Worm (Caenorhabditis elegans) whole organism, L2 larva: Measurements from ENCODE around the gene iff-2.

Experiments used
- C34F6.9 ChIP-seq: fragments of 150-350 bp; optimal IDR thresholded peaks from 2 replicates; lab custom pipeline; 2014; ENCODE audit warnings: missing biosample characterization, missing genetic modification characterization
- F13H6.1 ChIP-seq: sonication (generic microtip); optimal IDR thresholded peaks from 2 replicates; lab custom pipeline; 2016; ENCODE audit warnings: missing genetic modification characterization, missing compliant biosample characterization
- R02D3.7 ChIP-seq: fragments of 150-350 bp; optimal IDR thresholded peaks from 2 replicates; lab custom pipeline; 2014; ENCODE audit warnings: missing biosample characterization, missing genetic modification characterization
- Y55F3AM.14 ChIP-seq: fragments of 200-800 bp; sonication (Bioruptor generic); optimal IDR thresholded peaks from 2 replicates; lab custom pipeline; 2018; ENCODE audit warnings: mild to moderate bottlenecking, missing genetic modification characterization, missing compliant biosample characterization
- ZK546.5 ChIP-seq: sonication (generic microtip); optimal IDR thresholded peaks from 2 replicates; lab custom pipeline; 2017; ENCODE audit warnings: missing biosample characterization, missing genetic modification characterization
- aly-2 ChIP-seq: fragments of 150-350 bp; optimal IDR thresholded peaks from 2 replicates; lab custom pipeline; 2014; ENCODE audit warnings: missing biosample characterization, missing genetic modification characterization
- ama-1 ChIP-seq: fragments of 150-350 bp; optimal IDR thresholded peaks from 2 replicates; lab custom pipeline; 2018; ENCODE audit warnings: inconsistent platforms
- blmp-1 ChIP-seq: sonication (generic microtip); optimal IDR thresholded peaks from 2 replicates; lab custom pipeline; 2017; ENCODE audit warnings: missing genetic modification characterization, mild to moderate bottlenecking, missing compliant biosample characterization, antibody characterized with exemption, moderate library complexity; ENCODE audit not compliant: insufficient read depth
- ceh-16 ChIP-seq: fragments of 150-350 bp; optimal IDR thresholded peaks from 2 replicates; lab custom pipeline; 2014; ENCODE audit warnings: missing biosample characterization, missing genetic modification characterization
- ceh-82 ChIP-seq: fragments of 150-350 bp; optimal IDR thresholded peaks from 2 replicates; lab custom pipeline; 2014; ENCODE audit warnings: missing biosample characterization, missing genetic modification characterization
- crh-2 ChIP-seq: sonication (generic microtip); optimal IDR thresholded peaks from 2 replicates; lab custom pipeline; 2017; ENCODE audit warnings: missing biosample characterization, missing genetic modification characterization
- dmd-4 ChIP-seq: sonication (generic microtip); optimal IDR thresholded peaks from 2 replicates; lab custom pipeline; 2017; ENCODE audit warnings: missing biosample characterization, missing genetic modification characterization
- egl-27 ChIP-seq: sonication (generic microtip); optimal IDR thresholded peaks from 3 replicates; lab custom pipeline; 2017; ENCODE audit warnings: missing biosample characterization, missing genetic modification reagents, missing genetic modification characterization
- elt-1 ChIP-seq: fragments of 150-350 bp; optimal IDR thresholded peaks from 2 replicates; lab custom pipeline; 2014; ENCODE audit warnings: missing biosample characterization, missing genetic modification characterization
- fos-1 ChIP-seq: fragments of 150-350 bp; optimal IDR thresholded peaks from 2 replicates; lab custom pipeline; 2014; ENCODE audit warnings: missing biosample characterization, missing genetic modification characterization
- gmeb-1 ChIP-seq: fragments of 150-350 bp; optimal IDR thresholded peaks from 2 replicates; lab custom pipeline; 2014; ENCODE audit warnings: missing biosample characterization, missing genetic modification characterization
- lin-11 ChIP-seq: fragments of 150-350 bp; sonication (generic microtip); optimal IDR thresholded peaks from 2 replicates; lab custom pipeline; 2014; ENCODE audit warnings: missing biosample characterization, missing genetic modification characterization, inconsistent platforms, mixed read lengths
- lin-13 ChIP-seq: fragments of 150-350 bp; optimal IDR thresholded peaks from 2 replicates; lab custom pipeline; 2014; ENCODE audit warnings: missing biosample characterization, missing genetic modification reagents, missing genetic modification characterization
- lin-39 ChIP-seq: fragments of 150-350 bp; optimal IDR thresholded peaks from 2 replicates; lab custom pipeline; 2014; ENCODE audit warnings: missing biosample characterization, missing genetic modification reagents, missing genetic modification characterization
- lsy-2 ChIP-seq, 2 experiments: fragments of 150-350 bp in 1 of 2; sonication (generic microtip) in 1 of 2; optimal IDR thresholded peaks; 2 replicates each; lab custom pipeline; 2014 to 2017; ENCODE audit warnings: missing biosample characterization in 2 of 2, missing genetic modification characterization in 2 of 2
- mab-5 ChIP-seq: fragments of 150-350 bp; optimal IDR thresholded peaks from 2 replicates; lab custom pipeline; 2014; ENCODE audit warnings: missing biosample characterization, missing genetic modification characterization
- mbf-1 ChIP-seq: sonication (generic microtip); optimal IDR thresholded peaks from 2 replicates; lab custom pipeline; 2017; ENCODE audit warnings: missing biosample characterization, missing genetic modification characterization
- mdl-1 ChIP-seq, 2 experiments: fragments of 150-350 bp in 1 of 2; sonication (generic microtip) in 1 of 2; optimal IDR thresholded peaks; 2 replicates each; lab custom pipeline; 2017; ENCODE audit warnings: missing biosample characterization in 2 of 2, missing genetic modification characterization in 2 of 2
- nhr-11 ChIP-seq: fragments of 150-350 bp; optimal IDR thresholded peaks from 2 replicates; lab custom pipeline; 2014; ENCODE audit warnings: missing biosample characterization, missing genetic modification characterization
- nhr-12 ChIP-seq: fragments of 150-350 bp; optimal IDR thresholded peaks from 2 replicates; lab custom pipeline; 2014; ENCODE audit warnings: missing biosample characterization, missing genetic modification characterization
- nhr-129 ChIP-seq: fragments of 150-350 bp; optimal IDR thresholded peaks from 2 replicates; lab custom pipeline; 2014; ENCODE audit warnings: missing biosample characterization, missing genetic modification characterization
- nhr-21 ChIP-seq: fragments of 150-350 bp; optimal IDR thresholded peaks from 2 replicates; lab custom pipeline; 2014; ENCODE audit warnings: missing biosample characterization, missing genetic modification characterization
- nhr-237 ChIP-seq: fragments of 150-350 bp; optimal IDR thresholded peaks from 2 replicates; lab custom pipeline; 2014; ENCODE audit warnings: missing biosample characterization, missing genetic modification characterization
- nhr-25 ChIP-seq: fragments of 150-350 bp; sonication (generic microtip); optimal IDR thresholded peaks from 3 replicates; lab custom pipeline; 2014; ENCODE audit warnings: missing biosample characterization, missing genetic modification characterization
- nhr-6 ChIP-seq: fragments of 150-350 bp; optimal IDR thresholded peaks from 2 replicates; lab custom pipeline; 2014; ENCODE audit warnings: missing biosample characterization, missing genetic modification characterization
- peb-1 ChIP-seq: fragments of 150-350 bp; optimal IDR thresholded peaks from 2 replicates; lab custom pipeline; 2014; ENCODE audit warnings: missing biosample characterization, missing genetic modification characterization
- sem-4 ChIP-seq: fragments of 150-350 bp; optimal IDR thresholded peaks from 2 replicates; lab custom pipeline; 2014; ENCODE audit warnings: missing biosample characterization, missing genetic modification reagents, missing genetic modification characterization
- sma-3 ChIP-seq: sonication (generic microtip); optimal IDR thresholded peaks from 2 replicates; lab custom pipeline; 2016; ENCODE audit warnings: missing genetic modification reagents, missing genetic modification characterization, missing compliant biosample characterization
- sma-9 ChIP-seq, 2 experiments: fragments of 150-350 bp in 1 of 2; sonication (generic microtip) in 1 of 2; optimal IDR thresholded peaks; 2 replicates each; lab custom pipeline; 2014 to 2016; ENCODE audit warnings: missing genetic modification characterization in 2 of 2, mild to moderate bottlenecking in 1 of 2, missing biosample characterization in 1 of 2, missing compliant biosample characterization in 1 of 2, missing genetic modification reagents in 1 of 2, moderate library complexity in 1 of 2
- snpc-4 ChIP-seq: fragments of 150-350 bp; optimal IDR thresholded peaks from 2 replicates; lab custom pipeline; 2014; ENCODE audit warnings: missing biosample characterization, missing genetic modification characterization
- unc-39 ChIP-seq: fragments of 150-350 bp; optimal IDR thresholded peaks from 2 replicates; lab custom pipeline; 2014; ENCODE audit warnings: missing biosample characterization, missing genetic modification characterization
- unc-55 ChIP-seq: fragments of 150-350 bp; sonication (generic microtip); optimal IDR thresholded peaks from 3 replicates; lab custom pipeline; 2014; ENCODE audit warnings: missing biosample characterization, missing genetic modification reagents, missing genetic modification characterization
- zag-1 ChIP-seq: fragments of 150-350 bp; optimal IDR thresholded peaks from 2 replicates; lab custom pipeline; 2014; ENCODE audit warnings: missing biosample characterization, missing genetic modification characterization
- ztf-1 ChIP-seq: fragments of 200-800 bp; sonication (Bioruptor generic); conservative IDR thresholded peaks from 2 replicates; pipeline ENCODE4 v1.3.6; 2022; ENCODE audit warnings: missing genetic modification characterization, missing compliant biosample characterization
- ztf-11 ChIP-seq: sonication (generic microtip); optimal IDR thresholded peaks from 2 replicates; lab custom pipeline; 2017; ENCODE audit warnings: missing biosample characterization, missing genetic modification characterization
- ztf-4 ChIP-seq: fragments of 150-350 bp; optimal IDR thresholded peaks from 2 replicates; lab custom pipeline; 2014; ENCODE audit warnings: missing biosample characterization, missing genetic modification characterization

Gene iff-2

DNA sequence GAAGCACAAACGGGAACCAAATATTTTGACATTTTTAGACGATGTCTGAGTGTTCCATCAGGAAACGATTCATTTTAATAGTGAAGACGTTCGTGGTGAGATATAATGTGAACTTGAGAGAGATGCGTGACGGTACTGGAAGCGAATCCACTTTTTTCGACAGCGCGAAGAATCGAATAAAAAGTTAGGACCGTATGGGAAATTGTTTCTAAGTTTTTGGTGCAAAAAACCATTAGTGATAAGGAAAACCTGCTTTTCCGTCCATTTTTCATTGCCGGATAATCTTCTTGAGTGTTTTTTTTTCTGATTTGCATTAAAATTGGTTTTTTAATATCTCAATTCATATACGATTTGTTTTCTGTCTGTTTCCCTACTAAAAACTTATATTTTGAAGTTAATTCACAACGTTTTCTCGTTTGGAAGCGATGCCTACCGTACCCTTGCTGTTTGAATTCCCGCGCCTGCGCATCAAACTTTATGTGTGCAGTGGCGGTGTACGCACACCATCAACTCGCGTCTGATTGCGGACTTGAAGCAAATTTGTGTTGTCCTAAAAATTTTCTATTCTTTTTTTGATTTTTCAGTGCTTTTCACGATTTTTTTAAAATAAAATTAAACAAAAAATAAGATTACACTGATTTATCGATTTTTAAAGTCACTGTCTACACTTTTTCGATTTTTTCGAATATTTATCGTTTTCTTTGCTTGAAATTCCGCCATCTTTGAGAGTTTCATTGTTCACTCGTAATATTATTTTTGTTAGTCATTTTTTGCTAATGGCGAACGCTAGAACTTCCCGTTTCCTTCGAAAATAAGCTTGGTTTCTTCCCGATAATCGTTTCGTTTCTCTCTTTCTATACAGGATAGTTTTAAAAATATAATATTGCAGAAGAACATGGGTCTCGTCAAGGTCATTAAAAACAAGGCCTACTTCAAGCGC, 8.1 kb upstream of the iff-2 start, which contains the start of the genes col-38 and rpl-5:
TSS of gene col-38 (minus strand) at position 51 of the 940 bp plus-strand sequence.
TSS of gene rpl-5 (plus strand) at position 890 of the 940 bp plus-strand sequence.
- TF ChIP-seq lin-13 (GFP tag; lab: Kevin White, UChicago) (peak; percentile 88), mdl-1 (tag; optimal IDR thresholded peaks at IDR 0.05; lab: Kevin White, UChicago) (peak in 1 of 2 experiments; percentile 51), R02D3.7 (tag; lab: Kevin White, UChicago) (peak; percentile 5), ztf-1 (no peak), ama-1 (peak; percentile 78), nhr-6 (tag; lab: Kevin White, UChicago) (peak; percentile 71), ceh-16 (tag; lab: Kevin White, UChicago) (peak; percentile 66), Y55F3AM.14 (GFP tag; lab: Kevin White, UChicago) (peak; percentile 15), blmp-1 (peak; percentile 33), dmd-4 (tag; lab: Kevin White, UChicago) (no peak), nhr-237 (peak; percentile 38), snpc-4 (tag; lab: Kevin White, UChicago) (peak; percentile 80), lin-11 (tag; lab: Kevin White, UChicago) (peak; percentile 95), lsy-2 (tag; optimal IDR thresholded peaks at IDR 0.05; lab: Kevin White, UChicago) (peak; percentile 93 to 99), nhr-11 (no peak), nhr-129 (tag; lab: Kevin White, UChicago) (peak; percentile 92), nhr-21 (tag; lab: Kevin White, UChicago) (peak; percentile 81), F13H6.1 (tag; lab: Kevin White, UChicago) (peak; percentile 88), unc-39 (tag; lab: Kevin White, UChicago) (no peak), fos-1 (peak; percentile 81), crh-2 (tag; lab: Kevin White, UChicago) (peak; percentile 96), sma-9 (GFP tag; optimal IDR thresholded peaks at IDR 0.05; lab: Kevin White, UChicago) (peak; percentile 79), sma-9 (tag; optimal IDR thresholded peaks at IDR 0.05; lab: Kevin White, UChicago) (no peak), ztf-4 (tag; lab: Kevin White, UChicago) (peak; percentile 71), peb-1 (tag; lab: Kevin White, UChicago) (no peak), elt-1 (tag; lab: Kevin White, UChicago) (no peak), lin-39 (no peak), mab-5 (peak; percentile 42), C34F6.9 (tag; lab: Kevin White, UChicago) (peak; percentile 98), nhr-12 (tag; lab: Kevin White, UChicago) (peak; percentile 52), egl-27 (tag; lab: Kevin White, UChicago) (no peak), unc-55 (peak; percentile 97), sem-4 (tag; lab: Kevin White, UChicago) (peak; percentile 74), ZK546.5 (peak; percentile 96), zag-1 (peak; percentile 71), aly-2 (tag; lab: Kevin White, UChicago) (no peak), nhr-25 (peak; percentile 87), gmeb-1 (tag; lab: Kevin White, UChicago) (peak; percentile 97), ceh-82 (no peak), sma-3 (GFP tag; lab: Kevin White, UChicago) (peak; percentile 88)
- TF ChIP-seq, all 48 proteins: peak for 29

DNA sequence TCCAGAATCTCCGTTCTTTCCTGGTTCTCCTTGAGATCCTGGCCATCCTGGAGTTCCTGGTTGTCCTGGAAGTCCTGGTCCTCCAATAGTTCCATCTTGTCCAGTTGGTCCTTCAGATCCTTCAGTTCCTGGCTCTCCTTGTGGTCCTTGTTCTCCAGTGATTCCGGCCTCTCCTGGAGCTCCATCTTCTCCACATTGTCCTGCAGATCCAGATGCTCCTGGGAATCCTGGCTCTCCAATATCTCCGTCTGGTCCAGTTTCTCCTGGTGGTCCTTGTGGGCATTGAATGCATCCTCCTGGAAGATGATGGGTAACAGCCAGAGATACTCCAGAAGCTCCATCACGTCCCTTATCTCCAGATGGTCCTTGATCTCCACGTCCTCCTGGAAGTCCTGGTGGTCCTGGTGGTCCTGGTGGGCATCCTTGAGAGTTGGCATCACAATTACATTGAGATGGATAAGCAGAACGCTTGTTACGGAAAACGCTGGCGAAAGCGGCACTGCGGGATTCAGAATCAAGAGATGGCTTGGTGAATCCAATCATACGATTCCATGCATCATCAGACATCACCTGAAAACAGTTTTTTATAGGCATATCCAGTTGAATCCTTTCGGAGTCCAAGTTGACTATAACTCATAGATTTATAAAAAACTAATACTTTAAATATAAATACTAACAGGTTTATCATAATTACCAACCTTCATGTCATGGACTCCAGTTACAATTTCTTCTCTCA, 7.2 kb upstream of the iff-2 start:
- TF ChIP-seq nhr-21 (tag; lab: Kevin White, UChicago) (no peak), mbf-1 (no peak), F13H6.1 (tag; lab: Kevin White, UChicago) (no peak), ztf-11 (tag; lab: Kevin White, UChicago) (no peak), nhr-237 (no peak), sma-9 (GFP tag; optimal IDR thresholded peaks at IDR 0.05; lab: Kevin White, UChicago) (no peak), sma-9 (tag; optimal IDR thresholded peaks at IDR 0.05; lab: Kevin White, UChicago) (no peak), unc-55 (no peak), blmp-1 (no peak), aly-2 (tag; lab: Kevin White, UChicago) (no peak), C34F6.9 (tag; lab: Kevin White, UChicago) (no peak)
